Fruit fly (Drosophila melanogaster) whole organism, prepupa: Measurements from ENCODE around the gene vir-1.

ENCODE experiments used
- Blimp-1 ChIP-seq: fragments of 200-800 bp; sonication (Bioruptor generic); optimal IDR thresholded peaks from 3 replicates; lab custom pipeline; 2017; ENCODE audit warnings: missing biosample characterization, missing genetic modification characterization, mild to moderate bottlenecking, moderate library complexity, missing genetic modification reagents
- CG10631 ChIP-seq: fragments of 200-800 bp; sonication (Bioruptor generic); optimal IDR thresholded peaks from 2 replicates; lab custom pipeline; 2016; ENCODE audit warnings: missing biosample characterization, missing genetic modification characterization
- CG11294 ChIP-seq: fragments of 200-800 bp; sonication (Bioruptor generic); IDR thresholded peaks from 2 replicates; pipeline ENCODE4 v1.3.6; 2022; ENCODE audit warnings: missing biosample characterization, missing genetic modification characterization
- CG15336 ChIP-seq: fragments of 200-800 bp; sonication (Bioruptor generic); IDR thresholded peaks from 2 replicates; pipeline ENCODE4 v1.3.6; 2022; ENCODE audit warnings: missing biosample characterization, missing genetic modification characterization
- CG1621 ChIP-seq: fragments of 200-800 bp; sonication (Bioruptor generic); optimal IDR thresholded peaks from 3 replicates; lab custom pipeline; 2018; ENCODE audit warnings: missing biosample characterization, mild to moderate bottlenecking, missing genetic modification characterization
- CG16779 ChIP-seq: fragments of 200-800 bp; sonication (Bioruptor generic); optimal IDR thresholded peaks from 3 replicates; lab custom pipeline; 2017; ENCODE audit warnings: missing biosample characterization, mild to moderate bottlenecking, missing genetic modification characterization
- CG32006 ChIP-seq: fragments of 200-800 bp; sonication (Bioruptor generic); optimal IDR thresholded peaks from 3 replicates; lab custom pipeline; 2017; ENCODE audit warnings: missing biosample characterization, mild to moderate bottlenecking, missing genetic modification characterization
- CG3919 ChIP-seq: fragments of 200-800 bp; sonication (Bioruptor generic); optimal IDR thresholded peaks from 3 replicates; lab custom pipeline; 2016; ENCODE audit warnings: missing biosample characterization, missing genetic modification characterization
- CG4318 ChIP-seq: fragments of 200-800 bp; sonication (Bioruptor generic); optimal IDR thresholded peaks from 3 replicates; lab custom pipeline; 2017; ENCODE audit warnings: missing biosample characterization, mild to moderate bottlenecking, missing genetic modification characterization
- CG6163 ChIP-seq: fragments of 200-800 bp; sonication (Bioruptor generic); IDR thresholded peaks from 3 replicates; pipeline ENCODE4 v1.3.6; 2022; ENCODE audit warnings: missing biosample characterization, missing genetic modification characterization
- CG6276 ChIP-seq: fragments of 200-800 bp; sonication (Bioruptor generic); optimal IDR thresholded peaks from 2 replicates; lab custom pipeline; 2017; ENCODE audit warnings: missing biosample characterization, mild to moderate bottlenecking, missing genetic modification characterization
- CG8119 ChIP-seq: fragments of 200-800 bp; sonication (Bioruptor generic); IDR thresholded peaks from 3 replicates; pipeline ENCODE4 v1.3.6; 2022; ENCODE audit warnings: missing biosample characterization, missing genetic modification characterization
- CG8319 ChIP-seq: fragments of 200-800 bp; sonication (Bioruptor generic); optimal IDR thresholded peaks from 3 replicates; lab custom pipeline; 2016; ENCODE audit warnings: missing biosample characterization, missing genetic modification characterization
- CG9139 ChIP-seq: fragments of 200-800 bp; sonication (Bioruptor generic); optimal IDR thresholded peaks from 3 replicates; lab custom pipeline; 2017; ENCODE audit warnings: missing biosample characterization, mild to moderate bottlenecking, missing genetic modification characterization
- Eip75B ChIP-seq: fragments of 200-800 bp; sonication (Bioruptor generic); optimal IDR thresholded peaks from 3 replicates; lab custom pipeline; 2016; ENCODE audit warnings: missing biosample characterization, missing genetic modification characterization
- Eip78C ChIP-seq: fragments of 200-800 bp; sonication (Bioruptor generic); peaks from one replicate; lab custom pipeline; 2016; ENCODE audit warnings: missing biosample characterization, missing genetic modification characterization
- Ets21C ChIP-seq: fragments of 200-800 bp; sonication (Bioruptor generic); optimal IDR thresholded peaks from 3 replicates; lab custom pipeline; 2016; ENCODE audit warnings: missing biosample characterization, missing genetic modification characterization
- Ets96B ChIP-seq: fragments of 200-800 bp; optimal IDR thresholded peaks from 2 replicates; lab custom pipeline; 2019; ENCODE audit warnings: missing biosample characterization, mild to moderate bottlenecking, missing genetic modification characterization, moderate library complexity
- Hr38 ChIP-seq: sonication (Bioruptor generic); optimal IDR thresholded peaks from 2 replicates; lab custom pipeline; 2016; ENCODE audit warnings: missing biosample characterization, missing genetic modification characterization
- Hr4 ChIP-seq: fragments of 200-800 bp; sonication (Bioruptor generic); optimal IDR thresholded peaks from 3 replicates; lab custom pipeline; 2016; ENCODE audit warnings: missing biosample characterization, missing genetic modification characterization
- Met ChIP-seq: fragments of 200-800 bp; sonication (Bioruptor generic); optimal IDR thresholded peaks from 3 replicates; lab custom pipeline; 2016; ENCODE audit warnings: missing biosample characterization, missing genetic modification characterization
- Sox14 ChIP-seq: fragments of 200-800 bp; sonication (Bioruptor generic); optimal IDR thresholded peaks from 3 replicates; lab custom pipeline; 2016; ENCODE audit warnings: missing biosample characterization, missing genetic modification characterization
- Sox15 ChIP-seq: fragments of 200-800 bp; sonication (Bioruptor generic); optimal IDR thresholded peaks from 3 replicates; lab custom pipeline; 2016; ENCODE audit warnings: missing biosample characterization, missing genetic modification characterization
- acj6 ChIP-seq: fragments of 200-800 bp; sonication (Bioruptor generic); optimal IDR thresholded peaks from 3 replicates; lab custom pipeline; 2016; ENCODE audit warnings: missing biosample characterization, missing genetic modification characterization
- dac ChIP-seq: fragments of 200-800 bp; sonication (Bioruptor generic); optimal IDR thresholded peaks from 2 replicates; lab custom pipeline; 2017; ENCODE audit warnings: missing biosample characterization, mild to moderate bottlenecking, missing genetic modification characterization
- dsx ChIP-seq: fragments of 200-800 bp; optimal IDR thresholded peaks from 3 replicates; lab custom pipeline; 2019; ENCODE audit warnings: missing biosample characterization, mild to moderate bottlenecking, missing genetic modification characterization, moderate library complexity; ENCODE audit not compliant: poor library complexity, severe bottlenecking
- fkh ChIP-seq: fragments of 200-800 bp; sonication (Bioruptor generic); optimal IDR thresholded peaks from 3 replicates; lab custom pipeline; 2017; ENCODE audit warnings: missing biosample characterization, mild to moderate bottlenecking, missing genetic modification characterization, moderate library complexity
- salr ChIP-seq, 2 experiments: fragments of 200-800 bp; sonication (Bioruptor generic); optimal IDR thresholded peaks; 3 replicates each; lab custom pipeline; 2016 to 2018; ENCODE audit warnings: missing biosample characterization in 2 of 2, missing genetic modification characterization in 2 of 2, mild to moderate bottlenecking in 1 of 2
- spab ChIP-seq: fragments of 200-800 bp; sonication (Bioruptor generic); optimal IDR thresholded peaks from 2 replicates; lab custom pipeline; 2017; ENCODE audit warnings: missing biosample characterization, mild to moderate bottlenecking, missing genetic modification characterization, missing genetic modification reagents
- ss ChIP-seq, 2 experiments: fragments of 200-800 bp; sonication (Bioruptor generic); optimal IDR thresholded peaks; 2 replicates in 1 of 2; 3 replicates in 1 of 2; lab custom pipeline; 2017 to 2018; ENCODE audit warnings: mild to moderate bottlenecking in 2 of 2, missing biosample characterization in 2 of 2, missing genetic modification characterization in 2 of 2, moderate library complexity in 1 of 2
- svp ChIP-seq: fragments of 200-800 bp; sonication (Bioruptor generic); peaks from one replicate; lab custom pipeline; 2016; ENCODE audit warnings: missing biosample characterization, missing genetic modification characterization
- topi ChIP-seq: fragments of 200-800 bp; sonication (Bioruptor generic); optimal IDR thresholded peaks from 3 replicates; lab custom pipeline; 2016; ENCODE audit warnings: missing biosample characterization, missing genetic modification characterization
- vri ChIP-seq: fragments of 200-800 bp; sonication (Bioruptor generic); optimal IDR thresholded peaks from 3 replicates; lab custom pipeline; 2016; ENCODE audit warnings: missing biosample characterization, mild to moderate bottlenecking, missing genetic modification characterization

Gene vir-1

dm6 chr2L:12413899-12414298 lies 9.3 kb downstream of the vir-1 start (continued):
- no peak for TF ChIP-seq spab (GFP tag; lab: Kevin White, UChicago)
- no peak for TF ChIP-seq CG16779 (tag; lab: Kevin White, UChicago)
- no peak for TF ChIP-seq dac (GFP tag; lab: Kevin White, UChicago)
- no peak for TF ChIP-seq topi (GFP tag; lab: Kevin White, UChicago)
- peak; percentile 46 for TF ChIP-seq Eip78C (GFP tag; lab: Kevin White, UChicago)
- TF ChIP-seq Hr38 (GFP tag; lab: Kevin White, UChicago) = no peak
- no peak for TF ChIP-seq vri (GFP tag; lab: Kevin White, UChicago)
- no peak for TF ChIP-seq salr (GFP tag; optimal IDR thresholded peaks at IDR 0.05; lab: Kevin White, UChicago)
- no peak for TF ChIP-seq CG4318 (GFP tag; lab: Kevin White, UChicago)
- no peak for TF ChIP-seq CG6276 (GFP tag; lab: Kevin White, UChicago)
- no peak for TF ChIP-seq ss (GFP tag; optimal IDR thresholded peaks at IDR 0.05; lab: Kevin White, UChicago)

- 0 out of 3 replicates have a peak, but pooled peaks have one; percentile 17 for TF ChIP-seq CG6163 (GFP tag; lab: Robert Waterston, UW)
- TF ChIP-seq svp = peak; percentile 29
- TF ChIP-seq Hr38 (GFP tag; lab: Kevin White, UChicago) = no peak
- TF ChIP-seq Eip78C (GFP tag; lab: Kevin White, UChicago) = peak; percentile 51
These were observed 12.6 kb downstream of the vir-1 start for dm6 chr2L:12410679-12411078.

- TF ChIP-seq fkh (GFP tag; lab: Kevin White, UChicago) = peak; percentile 28
- TF ChIP-seq Blimp-1 = no peak
- TF ChIP-seq, all 60 proteins: peak for 1
These were observed 18.6 kb downstream of the vir-1 start for dm6 chr2L:12404555-12405077.

- no peak for TF ChIP-seq Met (GFP tag; lab: Kevin White, UChicago)
- no peak for TF ChIP-seq CG15336 (GFP tag; lab: Robert Waterston, UW)
- no peak for TF ChIP-seq Ets21C
- TF ChIP-seq CG32006 (GFP tag; lab: Kevin White, UChicago) = no peak
- TF ChIP-seq Sox14 (GFP tag; lab: Kevin White, UChicago) = no peak
- no peak for TF ChIP-seq dsx (GFP tag; lab: Kevin White, UChicago)
- TF ChIP-seq CG9139 (GFP tag; lab: Kevin White, UChicago) = no peak
- TF ChIP-seq CG10631 (GFP tag; lab: Kevin White, UChicago) = no peak
- TF ChIP-seq Hr4 (GFP tag; lab: Kevin White, UChicago) = no peak
- TF ChIP-seq, all 60 proteins: peak for 0
These were observed 25.3 kb downstream of the vir-1 start, which contains the start of gene Pkd2 for dm6 chr2L:12397974-12398373. Gene Pkd2 (plus strand): TSS chr2L:12398274.

dm6 chr2L:12392406-12392805 lies 30.8 kb downstream of the vir-1 start:
- TF ChIP-seq Hr4 (GFP tag; lab: Kevin White, UChicago) (no peak), Eip75B (no peak), CG11294 (GFP tag; lab: Robert Waterston, UW) (no peak), CG1621 (tag; lab: Kevin White, UChicago) (no peak), Sox15 (no peak), CG8119 (GFP tag; lab: Robert Waterston, UW) (no peak), CG8319 (GFP tag; lab: Kevin White, UChicago) (no peak), CG4318 (GFP tag; lab: Kevin White, UChicago) (no peak), CG3919 (no peak), svp (no peak), Eip78C (GFP tag; lab: Kevin White, UChicago) (peak; percentile 72), acj6 (GFP tag; lab: Kevin White, UChicago) (no peak), CG10631 (GFP tag; lab: Kevin White, UChicago) (no peak), CG9139 (GFP tag; lab: Kevin White, UChicago) (peak; percentile 1), Ets96B (tag; lab: Kevin White, UChicago) (no peak), topi (GFP tag; lab: Kevin White, UChicago) (no peak)
